Worm (Caenorhabditis elegans) whole organism, early embryonic: ENCODE data around the gene F43G6.16.

Experiments used
- B0310.2 ChIP-seq: sonication (generic microtip); optimal IDR thresholded peaks from 2 replicates; lab custom pipeline; 2016; ENCODE audit warnings: mild to moderate bottlenecking, missing genetic modification characterization, missing compliant biosample characterization
- tra-4 ChIP-seq: sonication (generic microtip); optimal IDR thresholded peaks from 2 replicates; lab custom pipeline; 2017; ENCODE audit warnings: missing genetic modification characterization, missing compliant biosample characterization

F43G6.16 gene

ce11 chrII:11732513-11732912 lies 49.9 kb downstream of the F43G6.16 start, which contains the start of gene F13D12.8:
Gene F13D12.8 (minus strand): TSS chrII:11732594.
- TF ChIP-seq tra-4 (tag; lab: Kevin White, UChicago) (no peak), B0310.2 (tag; lab: Kevin White, UChicago) (no peak)
